Fruit fly (Drosophila melanogaster) whole organism: ENCODE measurements around the gene CG33120.

Source experiments
- CG8478 ChIP-seq: fragments of >200 bp; optimal IDR thresholded peaks from 2 replicates; lab custom pipeline; 2018; ENCODE audit warnings: inconsistent platforms
- pan ChIP-seq: fragments of >200 bp; optimal IDR thresholded peaks from 2 replicates; lab custom pipeline; 2017
- psq ChIP-seq: fragments of >200 bp; optimal IDR thresholded peaks from 2 replicates; lab custom pipeline; 2017

- TF ChIP-seq psq (no peak), CG8478 (lab: Kevin White, UChicago) (no peak), pan (lab: Kevin White, UChicago) (no peak)
Measured at dm6 chr2L:18858661-18859532, 14.5 kb upstream of the CG33120 start, which contains the start of the genes CG10602 and mRpL13.
